Worm (Caenorhabditis elegans) whole organism, young adult: ENCODE measurements around the gene fbxb-88.

Experiments
- C06A6.2 ChIP-seq: fragments of 200-800 bp; sonication (Bioruptor generic); conservative IDR thresholded peaks from 2 replicates; pipeline ENCODE4 v1.3.6; 2022; ENCODE audit warnings: missing genetic modification characterization, missing compliant biosample characterization
- D2030.7 ChIP-seq: fragments of 200-800 bp; sonication (Bioruptor generic); IDR thresholded peaks from 2 replicates; pipeline ENCODE4 v1.3.6; 2022; ENCODE audit warnings: missing genetic modification reagents, missing genetic modification characterization, missing compliant biosample characterization
- F37B4.10 ChIP-seq: fragments of 200-800 bp; sonication (Bioruptor generic); IDR thresholded peaks from 2 replicates; pipeline ENCODE4 v1.3.6; 2022; ENCODE audit warnings: missing genetic modification characterization, missing compliant biosample characterization
- F57C9.4 ChIP-seq: sonication (generic microtip); optimal IDR thresholded peaks from 2 replicates; lab custom pipeline; 2017; ENCODE audit warnings: mild to moderate bottlenecking, missing genetic modification characterization, missing compliant biosample characterization
- K11D2.4 ChIP-seq: fragments of 200-800 bp; sonication (Bioruptor generic); IDR thresholded peaks from 2 replicates; pipeline ENCODE4 v1.3.6; 2022; ENCODE audit warnings: missing genetic modification reagents, missing genetic modification characterization, missing compliant biosample characterization
- K12H6.12 ChIP-seq: fragments of 200-800 bp; sonication (Bioruptor generic); optimal IDR thresholded peaks from 2 replicates; lab custom pipeline; 2018; ENCODE audit warnings: mild to moderate bottlenecking, missing genetic modification characterization, missing compliant biosample characterization
- T26A5.8 ChIP-seq: sonication (generic microtip); optimal IDR thresholded peaks from 2 replicates; lab custom pipeline; 2016; ENCODE audit warnings: missing genetic modification characterization, missing compliant biosample characterization
- Y53F4B.3 ChIP-seq: fragments of 200-800 bp; sonication (Bioruptor generic); IDR thresholded peaks from 2 replicates; pipeline ENCODE4 v1.3.6; 2022; ENCODE audit warnings: missing genetic modification reagents, missing genetic modification characterization, missing compliant biosample characterization
- Y53G8AR.9 ChIP-seq: fragments of 200-800 bp; sonication (Bioruptor generic); conservative IDR thresholded peaks from 2 replicates; pipeline ENCODE4 v1.3.6; 2022; ENCODE audit warnings: missing genetic modification reagents, missing genetic modification characterization, missing compliant biosample characterization
- Y56A3A.18 ChIP-seq: fragments of 200-800 bp; sonication (Bioruptor generic); IDR thresholded peaks from 2 replicates; pipeline ENCODE4 v1.3.6; 2022; ENCODE audit warnings: missing genetic modification reagents, missing genetic modification characterization, missing compliant biosample characterization
- Y95B8A.8 ChIP-seq: fragments of 200-800 bp; sonication (Bioruptor generic); IDR thresholded peaks from 2 replicates; pipeline ENCODE4 v1.3.6; 2022; ENCODE audit warnings: missing genetic modification reagents, missing genetic modification characterization, missing compliant biosample characterization
- akir-1 ChIP-seq: fragments of 200-800 bp; sonication (Bioruptor generic); optimal IDR thresholded peaks from 2 replicates; lab custom pipeline; 2018; ENCODE audit warnings: mild to moderate bottlenecking, missing genetic modification characterization, moderate library complexity, missing compliant biosample characterization
- aptf-2 ChIP-seq: fragments of 200-800 bp; sonication (Bioruptor generic); conservative IDR thresholded peaks from 2 replicates; pipeline ENCODE4 v1.3.6; 2022; ENCODE audit warnings: missing genetic modification reagents, missing genetic modification characterization, missing compliant biosample characterization
- aptf-3 ChIP-seq: fragments of 200-800 bp; sonication (Bioruptor generic); IDR thresholded peaks from 2 replicates; pipeline ENCODE4 v1.3.6; 2022; ENCODE audit warnings: missing genetic modification characterization, missing compliant biosample characterization
- athp-1 ChIP-seq: sonication (generic microtip); optimal IDR thresholded peaks from 2 replicates; lab custom pipeline; 2017; ENCODE audit warnings: mild to moderate bottlenecking, missing genetic modification characterization, missing compliant biosample characterization
- attf-3 ChIP-seq: fragments of 200-800 bp; sonication (Bioruptor generic); conservative IDR thresholded peaks from 2 replicates; pipeline ENCODE4 v1.3.6; 2022; ENCODE audit warnings: missing genetic modification reagents, missing genetic modification characterization, missing compliant biosample characterization
- bed-2 ChIP-seq: fragments of 200-800 bp; sonication (Bioruptor generic); IDR thresholded peaks from 2 replicates; pipeline ENCODE4 v1.3.6; 2022; ENCODE audit warnings: missing genetic modification reagents, missing genetic modification characterization, missing compliant biosample characterization
- ccch-3 ChIP-seq: fragments of 200-800 bp; sonication (Bioruptor generic); optimal IDR thresholded peaks from 2 replicates; lab custom pipeline; 2018; ENCODE audit warnings: mild to moderate bottlenecking, missing genetic modification characterization, missing compliant biosample characterization
- cebp-1 ChIP-seq, 2 experiments: fragments of 200-800 bp in 1 of 2; sonication (Bioruptor generic) in 1 of 2; sonication (generic microtip) in 1 of 2; IDR thresholded peaks in 1 of 2; optimal IDR thresholded peaks in 1 of 2; 2 replicates each; pipeline versions ENCODE4 v1.3.6 to Lab custom; 2017 to 2022; ENCODE audit warnings: missing compliant biosample characterization in 2 of 2, missing genetic modification characterization in 2 of 2, mild to moderate bottlenecking in 1 of 2, missing genetic modification reagents in 1 of 2, moderate library complexity in 1 of 2
- cebp-2 ChIP-seq: fragments of 200-800 bp; sonication (Bioruptor generic); IDR thresholded peaks from 2 replicates; pipeline ENCODE4 v1.3.6; 2022; ENCODE audit warnings: missing genetic modification characterization, missing compliant biosample characterization
- ceh-27 ChIP-seq: fragments of 200-800 bp; sonication (Bioruptor generic); optimal IDR thresholded peaks from 2 replicates; lab custom pipeline; 2018; ENCODE audit warnings: mild to moderate bottlenecking, missing genetic modification characterization, moderate library complexity, missing compliant biosample characterization
- ceh-58 ChIP-seq: fragments of 200-800 bp; sonication (Bioruptor generic); IDR thresholded peaks from 2 replicates; pipeline ENCODE4 v1.3.6; 2022; ENCODE audit warnings: missing genetic modification characterization, missing compliant biosample characterization
- die-1 ChIP-seq: sonication (generic microtip); optimal IDR thresholded peaks from 2 replicates; lab custom pipeline; 2016; ENCODE audit warnings: missing genotype, mild to moderate bottlenecking, missing genetic modification characterization, missing compliant biosample characterization
- egl-44 ChIP-seq: fragments of 200-800 bp; sonication (Bioruptor generic); IDR thresholded peaks from 2 replicates; pipeline ENCODE4 v1.3.6; 2022; ENCODE audit warnings: missing genetic modification reagents, missing genetic modification characterization, missing compliant biosample characterization
- egrh-3 ChIP-seq: fragments of 200-800 bp; sonication (Bioruptor generic); IDR thresholded peaks from 2 replicates; pipeline ENCODE4 v1.3.6; 2022; ENCODE audit warnings: missing genetic modification reagents, missing genetic modification characterization, missing compliant biosample characterization
- ets-4 ChIP-seq: fragments of 200-800 bp; sonication (Bioruptor generic); optimal IDR thresholded peaks from 2 replicates; lab custom pipeline; 2018; ENCODE audit warnings: mild to moderate bottlenecking, missing genetic modification characterization, missing compliant biosample characterization
- fkh-3 ChIP-seq: sonication (generic microtip); optimal IDR thresholded peaks from 2 replicates; lab custom pipeline; 2016; ENCODE audit warnings: mild to moderate bottlenecking, missing genetic modification characterization, missing compliant biosample characterization
- hmg-1.2 ChIP-seq: fragments of 200-800 bp; sonication (Bioruptor generic); IDR thresholded peaks from 2 replicates; pipeline ENCODE4 v1.3.6; 2022; ENCODE audit warnings: missing genetic modification reagents, missing genetic modification characterization, missing compliant biosample characterization
- lag-1 ChIP-seq: fragments of 200-800 bp; sonication (Bioruptor generic); IDR thresholded peaks from 2 replicates; pipeline ENCODE4 v1.3.6; 2022; ENCODE audit warnings: missing genetic modification reagents, missing genetic modification characterization, missing compliant biosample characterization
- lin-54 ChIP-seq: fragments of 200-800 bp; sonication (Bioruptor generic); optimal IDR thresholded peaks from 2 replicates; lab custom pipeline; 2018; ENCODE audit warnings: mild to moderate bottlenecking, missing genetic modification characterization, missing compliant biosample characterization
- lir-1 ChIP-seq: fragments of 200-800 bp; sonication (Bioruptor generic); conservative IDR thresholded peaks from 2 replicates; pipeline ENCODE4 v1.3.6; 2022; ENCODE audit warnings: missing genetic modification reagents, missing genetic modification characterization, missing compliant biosample characterization
- madf-8 ChIP-seq: fragments of 200-800 bp; sonication (Bioruptor generic); conservative IDR thresholded peaks from 2 replicates; pipeline ENCODE4 v1.3.6; 2022; ENCODE audit warnings: missing genetic modification reagents, missing genetic modification characterization, missing compliant biosample characterization
- nhr-120 ChIP-seq: fragments of 200-800 bp; sonication (Bioruptor generic); IDR thresholded peaks from 2 replicates; pipeline ENCODE4 v1.3.6; 2022; ENCODE audit warnings: missing genetic modification characterization, missing compliant biosample characterization
- pbrm-1 ChIP-seq: fragments of 200-800 bp; sonication (Bioruptor generic); IDR thresholded peaks from 2 replicates; pipeline ENCODE4 v1.3.6; 2022; ENCODE audit warnings: missing genetic modification reagents, missing genetic modification characterization, missing compliant biosample characterization
- rec-8 ChIP-seq, 2 experiments: sonication (generic microtip); optimal IDR thresholded peaks; 2 replicates each; lab custom pipeline; 2016; ENCODE audit warnings: mild to moderate bottlenecking in 2 of 2, missing genetic modification characterization in 2 of 2, missing genetic modification reagents in 2 of 2, missing genotype in 2 of 2, missing biosample characterization in 1 of 2, missing compliant biosample characterization in 1 of 2, moderate library complexity in 1 of 2
- sea-2 ChIP-seq: fragments of 200-800 bp; sonication (Bioruptor generic); IDR thresholded peaks from 2 replicates; pipeline ENCODE4 v1.3.6; 2022; ENCODE audit warnings: missing genetic modification characterization, missing compliant biosample characterization
- somi-1 ChIP-seq: fragments of 200-800 bp; sonication (Bioruptor generic); optimal IDR thresholded peaks from 2 replicates; lab custom pipeline; 2018; ENCODE audit warnings: mild to moderate bottlenecking, missing genetic modification characterization, missing compliant biosample characterization
- sptf-2 ChIP-seq: fragments of 200-800 bp; sonication (Bioruptor generic); optimal IDR thresholded peaks from 2 replicates; lab custom pipeline; 2018; ENCODE audit warnings: mild to moderate bottlenecking, missing genetic modification characterization, missing compliant biosample characterization
- tbx-9 ChIP-seq: sonication (generic microtip); optimal IDR thresholded peaks from 2 replicates; lab custom pipeline; 2016; ENCODE audit warnings: borderline replicate concordance, missing genetic modification characterization, inconsistent platforms, missing compliant biosample characterization
- unc-130 ChIP-seq: sonication (generic microtip); optimal IDR thresholded peaks from 2 replicates; lab custom pipeline; 2016; ENCODE audit warnings: missing genetic modification reagents, missing genetic modification characterization, missing compliant biosample characterization
- unc-62 ChIP-seq: fragments of 150-350 bp; optimal IDR thresholded peaks from 2 replicates; lab custom pipeline; 2014; ENCODE audit warnings: missing biosample characterization, missing genetic modification reagents, missing genetic modification characterization
- zim-3 ChIP-seq: sonication (generic microtip); optimal IDR thresholded peaks from 2 replicates; lab custom pipeline; 2017; ENCODE audit warnings: mild to moderate bottlenecking, missing genetic modification characterization, moderate library complexity, missing compliant biosample characterization
- ztf-18 ChIP-seq: sonication (generic microtip); optimal IDR thresholded peaks from 2 replicates; lab custom pipeline; 2016; ENCODE audit warnings: missing genotype, mild to moderate bottlenecking, missing genetic modification characterization, missing compliant biosample characterization
- ztf-25 ChIP-seq: fragments of 200-800 bp; sonication (Bioruptor generic); IDR thresholded peaks from 2 replicates; pipeline ENCODE4 v1.3.6; 2022; ENCODE audit warnings: missing genetic modification reagents, missing genetic modification characterization, missing compliant biosample characterization
- ztf-28 ChIP-seq: fragments of 200-800 bp; sonication (Bioruptor generic); IDR thresholded peaks from 2 replicates; pipeline ENCODE4 v1.3.6; 2022; ENCODE audit warnings: missing genetic modification reagents, missing genetic modification characterization, missing compliant biosample characterization
- ztf-3 ChIP-seq: fragments of 200-800 bp; sonication (Bioruptor generic); optimal IDR thresholded peaks from 2 replicates; lab custom pipeline; 2018; ENCODE audit warnings: mild to moderate bottlenecking, missing genetic modification characterization, missing compliant biosample characterization
- ztf-6 ChIP-seq: fragments of 200-800 bp; sonication (Bioruptor generic); IDR thresholded peaks from 2 replicates; pipeline ENCODE4 v1.3.6; 2022; ENCODE audit warnings: missing genetic modification reagents, missing genetic modification characterization, missing compliant biosample characterization

Gene fbxb-88

DNA sequence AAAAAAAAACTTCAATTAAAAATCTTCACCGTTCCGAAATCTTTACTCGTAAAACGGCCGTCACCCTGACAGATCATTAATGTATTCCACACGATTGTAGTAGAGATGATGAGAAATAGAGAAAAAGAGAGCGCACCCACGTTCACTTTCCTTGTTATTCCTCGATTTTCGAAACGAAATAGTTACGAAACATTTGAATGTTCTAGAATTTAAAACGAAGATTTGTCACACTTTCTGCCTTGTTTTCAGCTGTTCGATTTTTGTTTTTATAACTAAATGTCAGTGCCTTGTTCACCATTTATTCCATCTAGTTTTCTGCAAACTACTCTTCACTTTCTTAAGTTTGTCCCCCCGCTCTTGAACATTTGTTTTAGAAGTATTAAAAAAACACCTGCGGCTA lies 27.1 kb upstream of the fbxb-88 start:
- no peak for TF ChIP-seq ets-4 (GFP tag; lab: Kevin White, UChicago)
- no peak for TF ChIP-seq cebp-1 (GFP tag; IDR thresholded peaks at IDR 0.05; lab: Robert Waterston, UW)
- peak; percentile 66 for TF ChIP-seq cebp-1 (tag; optimal IDR thresholded peaks at IDR 0.05; lab: Kevin White, UChicago)

DNA sequence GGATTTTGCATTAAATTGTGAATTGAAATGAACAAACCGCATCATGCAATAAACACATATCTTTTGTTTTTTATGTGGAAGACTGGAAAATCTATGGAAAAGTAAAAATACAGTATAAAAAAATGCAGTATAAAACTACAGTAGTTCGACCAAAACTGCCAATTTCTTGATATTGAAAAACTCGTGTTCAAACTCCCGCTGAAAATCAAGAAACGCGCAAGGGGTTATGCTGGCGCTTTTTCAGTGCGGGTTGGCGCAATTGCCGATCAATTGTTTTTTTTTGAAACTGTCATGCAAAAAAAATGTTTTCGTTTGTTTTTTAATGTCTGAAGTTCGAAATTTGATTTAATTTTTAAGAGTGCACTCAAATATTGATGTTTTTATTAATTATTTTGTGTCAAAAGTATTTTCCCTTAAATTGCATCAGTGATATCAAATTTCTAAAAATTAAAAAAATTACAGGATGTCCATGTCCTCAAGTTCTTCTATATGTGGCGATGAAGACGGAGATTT lies 24.0 kb upstream of the fbxb-88 start, which contains the start of gene dnj-9:
Gene dnj-9, plus strand, starts transcription at position 463 of the 513 bp plus-strand sequence.
- TF ChIP-seq pbrm-1 (GFP tag; lab: Robert Waterston, UW): peak; percentile 91
- TF ChIP-seq ets-4 (GFP tag; lab: Kevin White, UChicago): no peak
- TF ChIP-seq aptf-2: no peak
- TF ChIP-seq madf-8: peak; percentile 79
- no peak for TF ChIP-seq ceh-58
- TF ChIP-seq Y53G8AR.9 (GFP tag; lab: Robert Waterston, UW): peak; percentile 98
- TF ChIP-seq rec-8 (tag; optimal IDR thresholded peaks at IDR 0.05; lab: Kevin White, UChicago): peak in 1 of 2 experiments; percentile 21
- TF ChIP-seq ztf-3 (GFP tag; lab: Kevin White, UChicago): no peak
- TF ChIP-seq ceh-27 (GFP tag; lab: Kevin White, UChicago): peak; percentile 83
- peak; percentile 66 for TF ChIP-seq athp-1 (tag; lab: Kevin White, UChicago)
- TF ChIP-seq Y53F4B.3 (GFP tag; lab: Robert Waterston, UW): no peak
- TF ChIP-seq zim-3 (tag; lab: Kevin White, UChicago): no peak
- peak; percentile 68 for TF ChIP-seq attf-3
- peak; percentile 73 for TF ChIP-seq hmg-1.2 (GFP tag; lab: Robert Waterston, UW)
- TF ChIP-seq F57C9.4 (tag; lab: Kevin White, UChicago): no peak
- TF ChIP-seq ztf-28 (GFP tag; lab: Robert Waterston, UW): no peak
- peak; percentile 53 for TF ChIP-seq die-1
- no peak for TF ChIP-seq sea-2 (GFP tag; lab: Robert Waterston, UW)
- peak; percentile 71 for TF ChIP-seq K12H6.12 (tag; lab: Kevin White, UChicago)
- TF ChIP-seq lin-54 (GFP tag; lab: Kevin White, UChicago): peak; percentile 99
- TF ChIP-seq Y95B8A.8 (GFP tag; lab: Robert Waterston, UW): peak; percentile 77; the same call in 1 of the 2 replicates
- TF ChIP-seq fkh-3: no peak
- no peak for TF ChIP-seq aptf-3 (GFP tag; lab: Robert Waterston, UW)
- TF ChIP-seq lag-1: no peak
- TF ChIP-seq nhr-120 (GFP tag; lab: Robert Waterston, UW): no peak
- no peak for TF ChIP-seq tbx-9 (tag; lab: Kevin White, UChicago)
- TF ChIP-seq F37B4.10: no peak
- 0 out of 2 replicates have a peak, but pooled peaks have one; percentile 41 for TF ChIP-seq ztf-25
- peak; percentile 99 for TF ChIP-seq ztf-18
- no peak for TF ChIP-seq bed-2
- TF ChIP-seq sptf-2 (GFP tag; lab: Kevin White, UChicago): no peak
- no peak for TF ChIP-seq akir-1
- no peak for TF ChIP-seq ccch-3
- peak; percentile 53 for TF ChIP-seq somi-1
- TF ChIP-seq lir-1 (GFP tag; lab: Robert Waterston, UW): peak; percentile 78
- no peak for TF ChIP-seq cebp-2 (GFP tag; lab: Robert Waterston, UW)
- TF ChIP-seq D2030.7 (GFP tag; lab: Robert Waterston, UW): peak; percentile 81
- peak; percentile 82; the same call in 1 of the 2 replicates for TF ChIP-seq egl-44
- no peak for TF ChIP-seq egrh-3 (GFP tag; lab: Robert Waterston, UW)
- TF ChIP-seq K11D2.4 (GFP tag; lab: Robert Waterston, UW): peak; percentile 94
- TF ChIP-seq unc-62: no peak
- TF ChIP-seq T26A5.8 (tag; lab: Kevin White, UChicago): no peak
- TF ChIP-seq ztf-6: no peak
- TF ChIP-seq unc-130 (GFP tag; lab: Kevin White, UChicago): peak; percentile 75
- TF ChIP-seq Y56A3A.18 (GFP tag; lab: Robert Waterston, UW): peak; percentile 95
- TF ChIP-seq C06A6.2 (GFP tag; lab: Robert Waterston, UW): peak; percentile 91
